Fruit fly (Drosophila melanogaster) whole organism, pupa: ENCODE measurements around the gene CG13239.

Experiments used
- CG10348 ChIP-seq: fragments of 200-800 bp; sonication (Bioruptor generic); IDR thresholded peaks from 2 replicates; pipeline ENCODE4 v1.3.6; 2022; ENCODE audit warnings: missing biosample characterization, missing genetic modification characterization
- CG12605 ChIP-seq: fragments of 200-800 bp; sonication (Bioruptor generic); IDR thresholded peaks from 2 replicates; pipeline ENCODE4 v1.3.6; 2022; ENCODE audit warnings: missing biosample characterization, missing genetic modification characterization
- CG17806 ChIP-seq: fragments of 200-800 bp; sonication (Bioruptor generic); optimal IDR thresholded peaks from 2 replicates; lab custom pipeline; 2018; ENCODE audit warnings: missing biosample characterization, mild to moderate bottlenecking, missing genetic modification characterization, moderate library complexity
- CG34367 ChIP-seq: fragments of 200-800 bp; sonication (Bioruptor generic); optimal IDR thresholded peaks from 2 replicates; lab custom pipeline; 2018; ENCODE audit warnings: missing biosample characterization, mild to moderate bottlenecking, missing genetic modification characterization
- CG4496 ChIP-seq: fragments of 200-800 bp; sonication (Bioruptor generic); IDR thresholded peaks from 3 replicates; pipeline ENCODE4 v1.3.6; 2022; ENCODE audit warnings: missing biosample characterization, missing genetic modification characterization
- CG8301 ChIP-seq: fragments of 200-800 bp; sonication (Bioruptor generic); optimal IDR thresholded peaks from 2 replicates; lab custom pipeline; 2018; ENCODE audit warnings: missing biosample characterization, mild to moderate bottlenecking, missing genetic modification characterization
- EcR ChIP-seq: fragments of 200-800 bp; sonication (Bioruptor generic); optimal IDR thresholded peaks from 3 replicates; lab custom pipeline; 2019; ENCODE audit warnings: missing biosample characterization, missing genetic modification characterization, mild to moderate bottlenecking, moderate library complexity, missing genetic modification reagents
- Ets98B ChIP-seq: fragments of 200-800 bp; sonication (Bioruptor generic); IDR thresholded peaks from 2 replicates; pipeline ENCODE4 v1.3.6; 2022; ENCODE audit warnings: missing biosample characterization, missing genetic modification characterization
- Pif1B ChIP-seq: fragments of 200-800 bp; sonication (Bioruptor generic); optimal IDR thresholded peaks from 3 replicates; lab custom pipeline; 2016; ENCODE audit warnings: missing biosample characterization, missing genetic modification characterization
- gl ChIP-seq: fragments of 200-800 bp; sonication (Bioruptor generic); optimal IDR thresholded peaks from 2 replicates; lab custom pipeline; 2018; ENCODE audit warnings: missing biosample characterization, mild to moderate bottlenecking, missing genetic modification characterization

DNA sequence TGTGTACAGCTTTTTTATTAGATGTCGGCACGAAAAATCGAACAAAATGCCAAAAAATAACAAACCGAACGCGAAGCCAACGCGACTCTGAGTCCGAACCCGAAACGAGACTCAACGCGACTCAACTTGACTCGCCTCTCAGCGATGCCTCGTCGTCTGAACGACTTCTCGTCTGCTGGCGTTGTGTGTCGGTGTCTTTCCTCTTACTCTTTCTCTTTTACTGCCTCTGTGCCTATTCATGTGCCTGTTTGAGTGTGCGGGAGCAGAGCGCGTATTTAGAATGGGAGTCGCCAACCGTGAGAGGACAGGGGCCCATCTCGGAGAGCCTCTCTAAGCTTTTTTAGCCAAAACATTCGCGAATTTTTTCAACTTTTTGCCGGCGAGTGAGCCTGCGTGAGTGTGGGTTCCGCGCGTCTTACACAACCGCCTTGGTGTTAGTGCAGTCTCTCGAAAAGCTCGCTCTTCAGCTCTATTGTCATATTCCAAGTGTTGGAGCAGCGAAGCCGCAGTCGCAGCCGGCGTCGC, 35.9 kb upstream of the CG13239 start:
- TF ChIP-seq CG8301 (tag; lab: Kevin White, UChicago) (peak; percentile 8), CG4496 (GFP tag; lab: Robert Waterston, UW) (peak; percentile 71; the same call in 2 of the 3 replicates), CG10348 (GFP tag; lab: Robert Waterston, UW) (no peak), Ets98B (GFP tag; lab: Robert Waterston, UW) (peak; percentile 79), CG34367 (no peak), CG12605 (GFP tag; lab: Robert Waterston, UW) (peak; percentile 81), EcR (peak; percentile 62), Pif1B (GFP tag; lab: Kevin White, UChicago) (peak; percentile 56), CG17806 (no peak), gl (tag; lab: Kevin White, UChicago) (peak; percentile 61)
